Fruit fly (Drosophila melanogaster): Measurements from ENCODE around the gene RpS6.

The RpS6 gene

DNA sequence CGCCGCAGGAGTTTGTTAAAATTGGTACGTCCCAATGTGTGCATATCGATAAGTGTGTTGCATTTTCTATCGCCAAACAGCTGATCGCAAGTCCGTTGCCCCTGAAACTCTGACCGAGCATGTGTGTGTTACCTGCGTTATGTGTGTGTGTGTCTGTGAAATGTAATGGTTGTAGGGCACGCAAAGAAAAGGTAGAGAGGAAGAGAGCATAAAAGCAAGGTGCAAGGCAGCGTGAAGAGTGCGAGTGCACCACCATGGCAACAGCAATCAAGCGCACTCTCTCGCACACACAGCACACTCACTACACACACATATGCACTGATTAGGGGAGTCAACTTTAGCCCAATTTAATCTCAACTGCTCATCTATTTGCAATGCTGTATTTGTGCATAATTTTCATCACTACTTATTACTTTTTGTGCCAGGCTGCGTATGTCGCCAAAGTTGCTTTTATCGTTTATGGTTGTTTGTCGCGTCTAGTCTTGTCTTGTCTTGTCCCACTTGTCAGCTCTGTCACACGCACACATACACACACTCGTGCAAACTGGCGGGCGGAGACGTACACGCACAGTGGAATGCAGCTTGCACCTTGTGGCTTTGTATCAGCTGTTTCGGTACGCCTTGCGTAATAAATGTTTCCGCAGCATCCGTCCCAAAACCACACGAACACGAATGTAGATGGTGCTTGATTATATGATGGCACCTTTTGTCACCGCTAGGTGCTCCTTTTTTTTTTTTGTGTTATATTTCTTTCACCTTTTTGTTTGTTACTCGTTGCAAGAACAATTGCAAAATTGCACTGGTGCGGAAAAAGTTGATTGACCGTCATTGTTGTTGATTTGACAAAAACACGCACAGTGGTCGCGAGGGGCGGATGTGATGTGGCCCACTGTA is 36.7 kb upstream of the RpS6 start (continued):
- no peak for TF ChIP-seq CG11247 (GFP tag; IDR thresholded peaks at IDR 0.05)
- TF ChIP-seq Atf3 (GFP tag; optimal IDR thresholded peaks at IDR 0.05) = peak; percentile 81
- no peak for TF ChIP-seq Lpt (GFP tag; optimal IDR thresholded peaks at IDR 0.05)
- peak; percentile 59 for TF ChIP-seq Dad (GFP tag; optimal IDR thresholded peaks at IDR 0.05)
- no peak for TF ChIP-seq ham (GFP tag; IDR thresholded peaks at IDR 0.05)
- TF ChIP-seq ERR (GFP tag; optimal IDR thresholded peaks at IDR 0.05) = peak; percentile 25
- TF ChIP-seq zfh2 (GFP tag; optimal IDR thresholded peaks at IDR 0.05) = peak; percentile 2
- peak; percentile 88 for TF ChIP-seq da (GFP tag; optimal IDR thresholded peaks at IDR 0.05)
- peak; percentile 78 for TF ChIP-seq NC2α (GFP tag; optimal IDR thresholded peaks at IDR 0.05)
- TF ChIP-seq CG17359 (tag; optimal IDR thresholded peaks at IDR 0.05) = peak; percentile 77
- TF ChIP-seq kni (GFP tag; optimal IDR thresholded peaks at IDR 0.05) = peak; percentile 87
- 0 out of 2 replicates have a peak, but pooled peaks have one; percentile 19 for TF ChIP-seq NFAT (GFP tag; IDR thresholded peaks at IDR 0.05)
- TF ChIP-seq CG4854 (GFP tag; optimal IDR thresholded peaks at IDR 0.05) = peak; percentile 49
- no peak for TF ChIP-seq sr (GFP tag; IDR thresholded peaks at IDR 0.05)
- TF ChIP-seq CG2678 (tag; optimal IDR thresholded peaks at IDR 0.05) = peak; percentile 87
- peak; percentile 65 for TF ChIP-seq ro (GFP tag; IDR thresholded peaks at IDR 0.05)
- TF ChIP-seq Doc2 (GFP tag; IDR thresholded peaks at IDR 0.05) = no peak
- TF ChIP-seq CG10654 (GFP tag; optimal IDR thresholded peaks at IDR 0.05) = peak; percentile 72
- peak; percentile 73 for TF ChIP-seq CG10267 (tag; optimal IDR thresholded peaks at IDR 0.05)
- peak; percentile 87 for TF ChIP-seq CG13424 (tag; optimal IDR thresholded peaks at IDR 0.05)
- TF ChIP-seq MTF-1 (GFP tag; optimal IDR thresholded peaks at IDR 0.05; ENCODE audit: borderline replicate concordance) = no peak
- TF ChIP-seq Aef1 (GFP tag; IDR thresholded peaks at IDR 0.05) = peak; percentile 47; the same call in 1 of the 3 replicates
- peak; percentile 88 for TF ChIP-seq CG8944 (GFP tag; optimal IDR thresholded peaks at IDR 0.05)
- peak; percentile 48 for TF ChIP-seq CG3163 (GFP tag; optimal IDR thresholded peaks at IDR 0.05)
- peak; percentile 86 for TF ChIP-seq fd96Cb (tag; optimal IDR thresholded peaks at IDR 0.05)
- peak; percentile 48 for TF ChIP-seq CG17912 (GFP tag; optimal IDR thresholded peaks at IDR 0.05)
- peak; percentile 20; the same call in 1 of the 2 replicates for TF ChIP-seq Nf-YA (GFP tag; IDR thresholded peaks at IDR 0.05)
- peak; percentile 66 for TF ChIP-seq run (tag; optimal IDR thresholded peaks at IDR 0.05)
- TF ChIP-seq CG6813 (GFP tag; optimal IDR thresholded peaks at IDR 0.05) = peak; percentile 64
- no peak for TF ChIP-seq usp (GFP tag; optimal IDR thresholded peaks at IDR 0.05)
- peak; percentile 52; the same call in 1 of the 2 replicates for TF ChIP-seq CG14014 (GFP tag; IDR thresholded peaks at IDR 0.05)
- TF ChIP-seq cato (GFP tag; optimal IDR thresholded peaks at IDR 0.05; ENCODE audit: borderline replicate concordance) = peak; percentile 74
- peak; percentile 82 for TF ChIP-seq D19A (tag; optimal IDR thresholded peaks at IDR 0.05)
- TF ChIP-seq ftz-f1 (GFP tag; optimal IDR thresholded peaks at IDR 0.05) = no peak
- TF ChIP-seq Drgx (GFP tag; IDR thresholded peaks at IDR 0.05) = peak; percentile 82
- TF ChIP-seq Hmx (GFP tag; optimal IDR thresholded peaks at IDR 0.05) = no peak
- no peak for TF ChIP-seq inv (GFP tag; IDR thresholded peaks at IDR 0.05; ENCODE audit: partially characterized antibody)
- peak; percentile 33; the same call in 1 of the 3 replicates for TF ChIP-seq CG11456 (GFP tag; IDR thresholded peaks at IDR 0.05)
- TF ChIP-seq sna (GFP tag; IDR thresholded peaks at IDR 0.05; ENCODE audit: partially characterized antibody) = no peak
- 0 out of 4 replicates have a peak, but pooled peaks have one; percentile 36 for TF ChIP-seq chinmo (GFP tag; IDR thresholded peaks at IDR 0.05; ENCODE audit: partially characterized antibody)
- TF ChIP-seq HHEX (GFP tag; optimal IDR thresholded peaks at IDR 0.05) = peak; percentile 62
- peak; percentile 68 for TF ChIP-seq Usf (GFP tag; optimal IDR thresholded peaks at IDR 0.05)
- peak; percentile 35 for TF ChIP-seq CG12299 (tag; optimal IDR thresholded peaks at IDR 0.05)
- peak; percentile 70 for TF ChIP-seq CG12942 (GFP tag; optimal IDR thresholded peaks at IDR 0.05)
- peak; percentile 64 for TF ChIP-seq Fer1 (GFP tag; optimal IDR thresholded peaks at IDR 0.05)
- TF ChIP-seq hb (GFP tag; IDR thresholded peaks at IDR 0.05; ENCODE audit: partially characterized antibody) = no peak
- TF ChIP-seq Hand (GFP tag; optimal IDR thresholded peaks at IDR 0.05) = peak; percentile 13
- TF ChIP-seq CG12071 (GFP tag; optimal IDR thresholded peaks at IDR 0.05) = peak; percentile 59

Measured in whole organism, embryonic.